Worm (Caenorhabditis elegans) whole organism, L3 larva: ENCODE data around the gene pms-2.

Experiments
- R02D3.7 ChIP-seq: fragments of 150-350 bp; optimal IDR thresholded peaks from 2 replicates; lab custom pipeline; 2014; ENCODE audit warnings: missing biosample characterization, missing genetic modification characterization
- ZK546.5 ChIP-seq: sonication (generic microtip); optimal IDR thresholded peaks from 2 replicates; lab custom pipeline; 2017; ENCODE audit warnings: missing biosample characterization, missing genetic modification characterization
- aly-2 ChIP-seq: fragments of 150-350 bp; optimal IDR thresholded peaks from 2 replicates; lab custom pipeline; 2014; ENCODE audit warnings: missing biosample characterization, missing genetic modification characterization
- ama-1 ChIP-seq: fragments of 150-350 bp; optimal IDR thresholded peaks from 2 replicates; lab custom pipeline; 2018
- ceh-16 ChIP-seq: sonication (generic microtip); optimal IDR thresholded peaks from 2 replicates; lab custom pipeline; 2017; ENCODE audit warnings: missing biosample characterization, missing genetic modification characterization
- ceh-28 ChIP-seq: fragments of 150-350 bp; optimal IDR thresholded peaks from 2 replicates; lab custom pipeline; 2014; ENCODE audit warnings: missing biosample characterization, missing genetic modification reagents, missing genetic modification characterization
- ceh-82 ChIP-seq: fragments of 150-350 bp; optimal IDR thresholded peaks from 2 replicates; lab custom pipeline; 2014; ENCODE audit warnings: missing biosample characterization, missing genetic modification characterization
- daf-12 ChIP-seq: fragments of 150-350 bp; optimal IDR thresholded peaks from 2 replicates; lab custom pipeline; 2014; ENCODE audit warnings: missing biosample characterization, missing genetic modification reagents, missing genetic modification characterization
- egl-27 ChIP-seq: sonication (generic microtip); optimal IDR thresholded peaks from 4 replicates; lab custom pipeline; 2017; ENCODE audit warnings: missing biosample characterization, missing genetic modification reagents, missing genetic modification characterization
- egl-5 ChIP-seq: fragments of 150-350 bp; optimal IDR thresholded peaks from 2 replicates; lab custom pipeline; 2017; ENCODE audit warnings: missing biosample characterization, missing genetic modification reagents, missing genetic modification characterization, inconsistent platforms
- elt-1 ChIP-seq: fragments of 150-350 bp; optimal IDR thresholded peaks from 2 replicates; lab custom pipeline; 2014; ENCODE audit warnings: missing biosample characterization, missing genetic modification characterization
- elt-2 ChIP-seq: sonication (generic microtip); optimal IDR thresholded peaks from 2 replicates; lab custom pipeline; 2016; ENCODE audit warnings: missing genetic modification reagents, mild to moderate bottlenecking, missing genetic modification characterization, missing compliant biosample characterization
- elt-3 ChIP-seq, 3 experiments: fragments of 150-350 bp in 1 of 3; sonication (generic microtip) in 2 of 3; optimal IDR thresholded peaks; 2 replicates in 2 of 3; 4 replicates in 1 of 3; lab custom pipeline; 2014 to 2017; ENCODE audit warnings: missing biosample characterization in 3 of 3, missing genetic modification characterization in 3 of 3
- eor-1 ChIP-seq, 2 experiments: fragments of 150-350 bp; optimal IDR thresholded peaks; 2 replicates each; lab custom pipeline; 2014 to 2018; ENCODE audit warnings: missing biosample characterization in 2 of 2, missing genetic modification characterization in 2 of 2
- fkh-10 ChIP-seq: sonication (generic microtip); optimal IDR thresholded peaks from 2 replicates; lab custom pipeline; 2017; ENCODE audit warnings: missing biosample characterization, missing genetic modification reagents, missing genetic modification characterization
- fos-1 ChIP-seq: fragments of 150-350 bp; optimal IDR thresholded peaks from 2 replicates; lab custom pipeline; 2014; ENCODE audit warnings: missing biosample characterization, missing genetic modification characterization
- hmg-11 ChIP-seq: sonication (generic microtip); optimal IDR thresholded peaks from 2 replicates; lab custom pipeline; 2016; ENCODE audit warnings: missing genetic modification characterization, missing compliant biosample characterization
- jun-1 ChIP-seq: fragments of 150-350 bp; optimal IDR thresholded peaks from 2 replicates; lab custom pipeline; 2014; ENCODE audit warnings: missing biosample characterization, missing genetic modification reagents, missing genetic modification characterization
- lin-15B ChIP-seq: fragments of 150-350 bp; optimal IDR thresholded peaks from 2 replicates; lab custom pipeline; 2014; ENCODE audit warnings: missing biosample characterization, missing genetic modification characterization
- lin-39 ChIP-seq: fragments of 150-350 bp; optimal IDR thresholded peaks from 2 replicates; lab custom pipeline; 2018; ENCODE audit warnings: missing biosample characterization, missing genetic modification reagents, missing genetic modification characterization
- mdl-1 ChIP-seq: fragments of 150-350 bp; optimal IDR thresholded peaks from 2 replicates; lab custom pipeline; 2014; ENCODE audit warnings: missing biosample characterization, missing genetic modification characterization
- nfya-1 ChIP-seq: sonication (generic microtip); optimal IDR thresholded peaks from 2 replicates; lab custom pipeline; 2017; ENCODE audit warnings: missing genetic modification characterization, mild to moderate bottlenecking, missing compliant biosample characterization, antibody characterized with exemption, moderate library complexity; ENCODE audit not compliant: insufficient read depth
- nhr-11 ChIP-seq: fragments of 150-350 bp; optimal IDR thresholded peaks from 2 replicates; lab custom pipeline; 2014; ENCODE audit warnings: missing biosample characterization, missing genetic modification characterization
- nhr-12 ChIP-seq: fragments of 150-350 bp; optimal IDR thresholded peaks from 2 replicates; lab custom pipeline; 2014; ENCODE audit warnings: missing biosample characterization, missing genetic modification characterization
- nhr-23 ChIP-seq: fragments of 150-350 bp; optimal IDR thresholded peaks from 2 replicates; lab custom pipeline; 2014; ENCODE audit warnings: missing biosample characterization, missing genetic modification reagents, missing genetic modification characterization
- nhr-237 ChIP-seq: fragments of 150-350 bp; optimal IDR thresholded peaks from 2 replicates; lab custom pipeline; 2014; ENCODE audit warnings: missing biosample characterization, missing genetic modification characterization
- nhr-25 ChIP-seq: sonication (generic microtip); optimal IDR thresholded peaks from 2 replicates; lab custom pipeline; 2017; ENCODE audit warnings: missing biosample characterization, missing genetic modification characterization
- nhr-28 ChIP-seq: fragments of 150-350 bp; optimal IDR thresholded peaks from 2 replicates; lab custom pipeline; 2014; ENCODE audit warnings: missing biosample characterization, missing genetic modification characterization
- nhr-43 ChIP-seq: sonication (generic microtip); optimal IDR thresholded peaks from 2 replicates; lab custom pipeline; 2016; ENCODE audit warnings: mild to moderate bottlenecking, missing genetic modification characterization, missing compliant biosample characterization; ENCODE audit not compliant: poor library complexity, severe bottlenecking
- nhr-67 ChIP-seq: fragments of 150-350 bp; optimal IDR thresholded peaks from 2 replicates; lab custom pipeline; 2014; ENCODE audit warnings: missing biosample characterization, missing genetic modification characterization
- nhr-77 ChIP-seq: fragments of 150-350 bp; optimal IDR thresholded peaks from 2 replicates; lab custom pipeline; 2014; ENCODE audit warnings: missing biosample characterization, missing genetic modification characterization
- pha-4 ChIP-seq: fragments of 150-350 bp; optimal IDR thresholded peaks from 2 replicates; lab custom pipeline; 2014; ENCODE audit warnings: missing biosample characterization, missing genetic modification reagents, missing genetic modification characterization
- pqm-1 ChIP-seq: fragments of 150-350 bp; optimal IDR thresholded peaks from 2 replicates; lab custom pipeline; 2017; ENCODE audit warnings: missing biosample characterization, missing genetic modification characterization, inconsistent platforms
- sea-2 ChIP-seq: fragments of 150-350 bp; sonication (generic microtip); optimal IDR thresholded peaks from 4 replicates; lab custom pipeline; 2014; ENCODE audit warnings: missing biosample characterization, missing genetic modification reagents, missing genetic modification characterization
- snpc-4 ChIP-seq: fragments of 150-350 bp; optimal IDR thresholded peaks from 2 replicates; lab custom pipeline; 2014; ENCODE audit warnings: missing biosample characterization, missing genetic modification characterization
- tbx-2 ChIP-seq: sonication (generic microtip); optimal IDR thresholded peaks from 2 replicates; lab custom pipeline; 2016; ENCODE audit warnings: mild to moderate bottlenecking, missing genetic modification characterization, missing compliant biosample characterization
- unc-39 ChIP-seq: sonication (generic microtip); optimal IDR thresholded peaks from 4 replicates; lab custom pipeline; 2017; ENCODE audit warnings: missing biosample characterization, missing genetic modification characterization
- unc-62 ChIP-seq: fragments of 150-350 bp; sonication (generic microtip); optimal IDR thresholded peaks from 4 replicates; lab custom pipeline; 2014; ENCODE audit warnings: missing biosample characterization, missing genetic modification reagents, missing genetic modification characterization
- zag-1 ChIP-seq: fragments of 150-350 bp; optimal IDR thresholded peaks from 2 replicates; lab custom pipeline; 2014; ENCODE audit warnings: missing biosample characterization, missing genetic modification characterization
- ztf-11 ChIP-seq: fragments of 150-350 bp; optimal IDR thresholded peaks from 2 replicates; lab custom pipeline; 2014; ENCODE audit warnings: missing biosample characterization, missing genetic modification characterization
- ztf-4 ChIP-seq: fragments of 150-350 bp; optimal IDR thresholded peaks from 2 replicates; lab custom pipeline; 2014; ENCODE audit warnings: missing biosample characterization, missing genetic modification characterization

pms-2 gene

ce11 chrV:11589433-11589832 is 19.0 kb upstream of the pms-2 start, which contains the start of gene srx-82:
srx-82 (plus strand) TSS chrV:11589733.
- TF ChIP-seq lin-39 (tag; lab: Kevin White, UChicago) (no peak), eor-1 (tag; optimal IDR thresholded peaks at IDR 0.05; lab: Kevin White, UChicago) (no peak), aly-2 (tag; lab: Kevin White, UChicago) (no peak), nhr-12 (tag; lab: Kevin White, UChicago) (no peak), ceh-28 (tag; lab: Kevin White, UChicago) (no peak)

DNA sequence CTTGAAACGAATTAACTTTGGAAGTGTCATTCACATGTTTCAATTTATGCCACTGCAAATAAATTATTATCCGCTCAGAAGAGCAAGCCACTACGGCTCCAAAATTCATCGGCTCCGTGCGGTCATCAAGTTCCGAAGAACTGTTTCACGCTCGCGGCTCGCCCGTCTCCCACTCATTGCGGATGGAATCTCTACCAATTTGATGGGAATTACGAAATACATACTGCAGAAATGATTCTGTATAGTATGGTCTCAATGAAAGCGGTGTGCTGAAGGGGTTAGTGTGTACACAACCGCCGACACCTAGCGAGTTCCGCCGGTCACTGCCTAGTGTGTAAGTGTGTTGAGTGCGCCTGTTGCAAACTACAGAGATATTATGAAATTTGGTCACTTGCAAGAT is 14.7 kb upstream of the pms-2 start:
- no peak for TF ChIP-seq ZK546.5 (tag; lab: Kevin White, UChicago)
- peak in 1 of 3 experiments; percentile 57 for TF ChIP-seq elt-3 (tag; optimal IDR thresholded peaks at IDR 0.05; lab: Kevin White, UChicago)
- no peak for TF ChIP-seq lin-15B (tag; lab: Kevin White, UChicago)
- no peak for TF ChIP-seq nhr-237
- TF ChIP-seq ceh-28 (tag; lab: Kevin White, UChicago), result no peak
- TF ChIP-seq ama-1 (lab: Kevin White, UChicago), result peak; percentile 60
- TF ChIP-seq snpc-4 (tag; lab: Kevin White, UChicago), result peak; percentile 95
- TF ChIP-seq daf-12 (tag; lab: Kevin White, UChicago), result no peak
- TF ChIP-seq pqm-1, result peak; percentile 34
- no peak for TF ChIP-seq ztf-11 (tag; lab: Kevin White, UChicago)
- peak; percentile 5 for TF ChIP-seq nfya-1 (tag; lab: Kevin White, UChicago)
- TF ChIP-seq fkh-10 (GFP tag; lab: Kevin White, UChicago), result no peak
- TF ChIP-seq ztf-4 (tag; lab: Kevin White, UChicago), result no peak
- TF ChIP-seq nhr-23 (tag; lab: Kevin White, UChicago), result no peak
- no peak for TF ChIP-seq elt-1 (tag; lab: Kevin White, UChicago)
- no peak for TF ChIP-seq egl-5 (tag; lab: Kevin White, UChicago)
- peak; percentile 74 for TF ChIP-seq nhr-43 (tag; lab: Kevin White, UChicago)
- peak; percentile 41 for TF ChIP-seq nhr-25 (tag; lab: Kevin White, UChicago)
- peak; percentile 16 for TF ChIP-seq elt-2 (tag; lab: Kevin White, UChicago)
- no peak for TF ChIP-seq tbx-2 (tag; lab: Kevin White, UChicago)
- TF ChIP-seq zag-1 (tag; lab: Kevin White, UChicago), result no peak
- no peak for TF ChIP-seq jun-1
- no peak for TF ChIP-seq egl-27 (tag; lab: Kevin White, UChicago)
- TF ChIP-seq hmg-11 (tag; lab: Kevin White, UChicago), result no peak
- TF ChIP-seq unc-39, result no peak
- no peak for TF ChIP-seq eor-1 (tag; optimal IDR thresholded peaks at IDR 0.05; lab: Kevin White, UChicago)
- TF ChIP-seq unc-62 (GFP tag; lab: Kevin White, UChicago), result no peak
- TF ChIP-seq ceh-16 (tag; lab: Kevin White, UChicago), result no peak
- TF ChIP-seq ceh-82 (tag; lab: Kevin White, UChicago), result peak; percentile 40
- TF ChIP-seq nhr-67, result no peak
- no peak for TF ChIP-seq nhr-11 (tag; lab: Kevin White, UChicago)
- no peak for TF ChIP-seq fos-1 (tag; lab: Kevin White, UChicago)
- TF ChIP-seq nhr-28 (tag; lab: Kevin White, UChicago), result no peak
- peak; percentile 18 for TF ChIP-seq nhr-77 (tag; lab: Kevin White, UChicago)
- TF ChIP-seq pha-4, result no peak
- no peak for TF ChIP-seq sea-2 (GFP tag; lab: Kevin White, UChicago)
- TF ChIP-seq R02D3.7 (tag; lab: Kevin White, UChicago), result no peak
- no peak for TF ChIP-seq mdl-1

ce11 chrV:11583212-11583611 is 12.8 kb upstream of the pms-2 start, which contains the start of gene srx-88:
srx-88 (plus strand) TSS chrV:11583512.
- TF ChIP-seq elt-2 (tag; lab: Kevin White, UChicago), result no peak
- TF ChIP-seq eor-1 (tag; optimal IDR thresholded peaks at IDR 0.05; lab: Kevin White, UChicago), result no peak
